Worm (Caenorhabditis elegans) whole organism, dauer: Measurements from ENCODE around the gene lips-7.

Experiments
- unc-62 ChIP-seq: sonication (generic microtip); optimal IDR thresholded peaks from 2 replicates; lab custom pipeline; 2017; ENCODE audit warnings: missing biosample characterization, missing genetic modification reagents, missing genetic modification characterization

lips-7 gene

ce11 chrII:602969-603368, 51.3 kb downstream of the lips-7 start:
- no peak for TF ChIP-seq unc-62 (GFP tag; lab: Kevin White, UChicago)
